Fruit fly (Drosophila melanogaster): ENCODE data around the gene Ocho.

- no peak for TF ChIP-seq CG11093 (GFP tag; IDR thresholded peaks at IDR 0.05)
- TF ChIP-seq Trl (optimal IDR thresholded peaks at IDR 0.05): no peak
- TF ChIP-seq Trl (GFP tag; optimal IDR thresholded peaks at IDR 0.05): no peak
- TF ChIP-seq CG5180 (GFP tag; optimal IDR thresholded peaks at IDR 0.05): no peak
- TF ChIP-seq CTCF (GFP tag; optimal IDR thresholded peaks at IDR 0.05): peak; percentile 82
Measured at dm6 chr3L:14925602-14926001, 49.0 kb upstream of the Ocho start.
